Worm (Caenorhabditis elegans): ENCODE results near the gene nhr-190.
A peak's percentile ranks its signal among the peaks of the same experiment; 100 is the strongest.

Gene nhr-190

DNA sequence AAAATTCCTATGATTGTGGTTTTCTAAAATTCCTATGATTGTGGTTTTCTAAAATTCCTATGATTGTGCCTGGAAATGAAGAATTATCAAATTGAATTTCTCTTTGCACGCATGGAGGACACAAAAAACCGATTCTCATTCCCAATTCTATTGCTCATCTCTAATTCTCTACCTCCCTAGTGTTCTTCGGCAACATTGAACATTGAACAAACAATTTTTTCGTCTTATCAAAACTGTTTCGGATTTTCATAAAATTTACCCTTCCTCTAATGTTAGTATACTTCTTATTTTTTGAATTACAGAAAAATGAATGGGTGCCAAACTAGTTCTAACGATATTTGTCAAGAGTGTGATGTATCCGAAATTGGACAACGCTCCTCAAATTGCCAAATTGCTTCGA is 6.4 kb downstream of the nhr-190 start, which contains the start of gene pals-31:
Gene pals-31 (plus strand): TSS at position 301 of the 400 bp plus-strand sequence.
- TF ChIP-seq B0035.1 (tag; optimal IDR thresholded peaks at IDR 0.05) = no peak
- no peak for TF ChIP-seq tlf-1 (GFP tag; optimal IDR thresholded peaks at IDR 0.05)
- no peak for TF ChIP-seq lin-35 (GFP tag; optimal IDR thresholded peaks at IDR 0.05)
- TF ChIP-seq nhr-90 (tag; optimal IDR thresholded peaks at IDR 0.05) = no peak
- no peak for TF ChIP-seq aptf-2 (GFP tag; conservative IDR thresholded peaks at IDR 0.05)
- no peak for TF ChIP-seq ceh-27 (GFP tag; optimal IDR thresholded peaks at IDR 0.05)
- no peak for TF ChIP-seq ZK185.1 (tag; optimal IDR thresholded peaks at IDR 0.05; ENCODE audit: poor library complexity, severe bottlenecking)
- no peak for TF ChIP-seq T07F8.4 (tag; optimal IDR thresholded peaks at IDR 0.05)
- no peak for TF ChIP-seq F23B12.7 (tag; optimal IDR thresholded peaks at IDR 0.05; ENCODE audit: insufficient read depth)
- no peak for TF ChIP-seq attf-6 (GFP tag; IDR thresholded peaks at IDR 0.05)
- TF ChIP-seq F57C9.4 (tag; optimal IDR thresholded peaks at IDR 0.05) = no peak
- TF ChIP-seq ztf-26 (tag; optimal IDR thresholded peaks at IDR 0.05) = no peak
- no peak for TF ChIP-seq unc-130 (GFP tag; optimal IDR thresholded peaks at IDR 0.05)
- TF ChIP-seq K12H6.12 (tag; optimal IDR thresholded peaks at IDR 0.05) = no peak
- no peak for TF ChIP-seq dpl-1 (GFP tag; optimal IDR thresholded peaks at IDR 0.05)

DNA sequence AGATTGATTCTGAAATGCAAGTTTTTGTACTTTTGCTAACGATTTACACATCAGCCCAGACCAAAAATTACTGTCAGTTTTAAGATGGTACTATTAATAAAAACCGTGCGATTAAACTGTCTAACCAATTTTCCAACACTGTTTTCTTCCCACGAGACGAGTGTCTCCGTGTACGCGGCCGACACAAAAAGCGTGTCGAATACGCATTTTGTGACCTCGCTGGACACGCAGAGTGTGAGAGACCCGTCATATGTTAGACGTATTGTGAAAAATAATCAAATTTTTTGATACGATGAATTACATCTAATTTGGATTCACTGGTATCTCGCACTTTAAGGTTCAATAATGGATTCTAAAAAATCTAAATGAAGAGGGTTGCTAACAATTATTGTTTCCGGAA is 7.1 kb downstream of the nhr-190 start:
- TF ChIP-seq zfh-2 (GFP tag; conservative IDR thresholded peaks at IDR 0.05) = no peak
- no peak for TF ChIP-seq gei-17 (GFP tag; optimal IDR thresholded peaks at IDR 0.05)
- TF ChIP-seq attf-5 (GFP tag; optimal IDR thresholded peaks at IDR 0.05) = peak; percentile 71
- TF ChIP-seq tbx-9 (tag; optimal IDR thresholded peaks at IDR 0.05; ENCODE audit: borderline replicate concordance) = no peak
- no peak for TF ChIP-seq snpc-4 (GFP tag; optimal IDR thresholded peaks at IDR 0.05)
- TF ChIP-seq snpc-4 (tag; optimal IDR thresholded peaks at IDR 0.05) = peak; percentile 66 to 91 (median 82)
- peak; percentile 63 for TF ChIP-seq dox-1 (GFP tag; IDR thresholded peaks at IDR 0.05)
- no peak for TF ChIP-seq F10E7.11 (tag; optimal IDR thresholded peaks at IDR 0.05)
- TF ChIP-seq xnd-1 (tag; optimal IDR thresholded peaks at IDR 0.05) = no peak
- peak; percentile 18 for TF ChIP-seq snpc-1.1 (tag; optimal IDR thresholded peaks at IDR 0.05; ENCODE audit: insufficient read depth)
- TF ChIP-seq madf-8 (GFP tag; conservative IDR thresholded peaks at IDR 0.05) = no peak
- TF ChIP-seq cebp-1 (GFP tag; IDR thresholded peaks at IDR 0.05) = peak; percentile 36; the same call in 1 of the 2 replicates
- peak; percentile 45 for TF ChIP-seq cebp-1 (tag; optimal IDR thresholded peaks at IDR 0.05)
- TF ChIP-seq nhr-80 (tag; optimal IDR thresholded peaks at IDR 0.05) = peak; percentile 88
- TF ChIP-seq ceh-27 (GFP tag; optimal IDR thresholded peaks at IDR 0.05) = peak; percentile 13
- no peak for TF ChIP-seq C17E4.6 (GFP tag; IDR thresholded peaks at IDR 0.05)

DNA sequence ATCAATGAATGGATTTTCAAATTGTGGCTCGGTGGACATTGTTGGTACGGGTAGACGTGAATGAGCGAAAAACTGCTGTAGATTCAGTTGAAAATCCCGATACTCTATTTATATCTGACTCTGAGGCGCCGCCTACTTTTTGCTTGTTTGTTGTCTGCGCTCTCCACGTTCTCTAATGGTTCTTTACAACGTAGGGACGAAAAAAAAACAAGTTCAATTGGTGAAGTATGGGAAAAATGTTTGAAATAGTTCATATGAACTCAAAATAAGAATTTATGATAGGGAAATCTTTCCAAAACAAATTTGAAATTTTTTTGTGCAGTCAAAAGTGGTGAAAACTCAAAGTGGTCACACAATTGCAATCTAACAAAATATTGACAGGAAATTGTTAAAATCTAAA is 7.9 kb downstream of the nhr-190 start, which contains the start of gene F48G7.10:
Gene F48G7.10 (minus strand): TSS at position 101 of the 400 bp plus-strand sequence.
- no peak for TF ChIP-seq unc-62 (GFP tag; optimal IDR thresholded peaks at IDR 0.05)
- TF ChIP-seq let-526 (GFP tag; IDR thresholded peaks at IDR 0.05) = no peak
- no peak for TF ChIP-seq F22D6.2 (tag; optimal IDR thresholded peaks at IDR 0.05)
- no peak for TF ChIP-seq ztf-6 (GFP tag; IDR thresholded peaks at IDR 0.05)
- no peak for TF ChIP-seq Y53F4B.3 (GFP tag; IDR thresholded peaks at IDR 0.05)
- no peak for TF ChIP-seq somi-1 (GFP tag; optimal IDR thresholded peaks at IDR 0.05)
- no peak for TF ChIP-seq ztf-18 (tag; optimal IDR thresholded peaks at IDR 0.05)
- no peak for TF ChIP-seq rpc-1 (optimal IDR thresholded peaks at IDR 0.05)
- no peak for TF ChIP-seq rpc-1 (tag; optimal IDR thresholded peaks at IDR 0.05)
- no peak for TF ChIP-seq F57A8.1 (GFP tag; optimal IDR thresholded peaks at IDR 0.05)
- TF ChIP-seq F57C9.4 (tag; optimal IDR thresholded peaks at IDR 0.05) = no peak
- no peak for TF ChIP-seq mel-28 (tag; optimal IDR thresholded peaks at IDR 0.05; ENCODE audit: borderline replicate concordance)
- TF ChIP-seq ceh-91 (GFP tag; IDR thresholded peaks at IDR 0.05) = no peak
- no peak for TF ChIP-seq ZK185.1 (tag; optimal IDR thresholded peaks at IDR 0.05; ENCODE audit: poor library complexity, severe bottlenecking)
- no peak for TF ChIP-seq die-1 (tag; optimal IDR thresholded peaks at IDR 0.05)
- no peak for TF ChIP-seq F33H1.4 (GFP tag; IDR thresholded peaks at IDR 0.05)
- TF ChIP-seq B0035.1 (tag; optimal IDR thresholded peaks at IDR 0.05) = no peak
- no peak for TF ChIP-seq nfyb-1 (GFP tag; IDR thresholded peaks at IDR 0.05)
- no peak for TF ChIP-seq Y67H2A.10 (GFP tag; conservative IDR thresholded peaks at IDR 0.05)
- TF ChIP-seq unc-130 (GFP tag; optimal IDR thresholded peaks at IDR 0.05) = no peak
- no peak for TF ChIP-seq zfh-2 (GFP tag; conservative IDR thresholded peaks at IDR 0.05)

Measured in whole organism, young adult.